Worm (Caenorhabditis elegans) whole organism, L3 larva: ENCODE results near the gene srz-12.

Experiments used
- ama-1 ChIP-seq: fragments of 150-350 bp; optimal IDR thresholded peaks from 2 replicates; lab custom pipeline; 2018
- ceh-28 ChIP-seq: fragments of 150-350 bp; optimal IDR thresholded peaks from 2 replicates; lab custom pipeline; 2014; ENCODE audit warnings: missing biosample characterization, missing genetic modification reagents, missing genetic modification characterization
- egl-5 ChIP-seq: fragments of 150-350 bp; optimal IDR thresholded peaks from 2 replicates; lab custom pipeline; 2017; ENCODE audit warnings: missing biosample characterization, missing genetic modification reagents, missing genetic modification characterization, inconsistent platforms
- elt-3 ChIP-seq, 3 experiments: fragments of 150-350 bp in 1 of 3; sonication (generic microtip) in 2 of 3; optimal IDR thresholded peaks; 2 replicates in 2 of 3; 4 replicates in 1 of 3; lab custom pipeline; 2014 to 2017; ENCODE audit warnings: missing biosample characterization in 3 of 3, missing genetic modification characterization in 3 of 3
- fkh-2 ChIP-seq: fragments of 150-350 bp; optimal IDR thresholded peaks from 2 replicates; lab custom pipeline; 2014; ENCODE audit warnings: missing biosample characterization, missing genetic modification reagents, missing genetic modification characterization
- mml-1 ChIP-seq: fragments of 150-350 bp; sonication (generic microtip); optimal IDR thresholded peaks from 3 replicates; lab custom pipeline; 2014; ENCODE audit warnings: missing biosample characterization, missing genetic modification characterization
- nhr-11 ChIP-seq: fragments of 150-350 bp; optimal IDR thresholded peaks from 2 replicates; lab custom pipeline; 2014; ENCODE audit warnings: missing biosample characterization, missing genetic modification characterization
- nhr-12 ChIP-seq: fragments of 150-350 bp; optimal IDR thresholded peaks from 2 replicates; lab custom pipeline; 2014; ENCODE audit warnings: missing biosample characterization, missing genetic modification characterization
- nhr-237 ChIP-seq: fragments of 150-350 bp; optimal IDR thresholded peaks from 2 replicates; lab custom pipeline; 2014; ENCODE audit warnings: missing biosample characterization, missing genetic modification characterization
- nhr-76 ChIP-seq: fragments of 150-350 bp; sonication (generic microtip); optimal IDR thresholded peaks from 5 replicates; lab custom pipeline; 2014; ENCODE audit warnings: missing biosample characterization, missing genetic modification characterization
- sea-2 ChIP-seq: fragments of 150-350 bp; sonication (generic microtip); optimal IDR thresholded peaks from 4 replicates; lab custom pipeline; 2014; ENCODE audit warnings: missing biosample characterization, missing genetic modification reagents, missing genetic modification characterization
- unc-39 ChIP-seq: sonication (generic microtip); optimal IDR thresholded peaks from 4 replicates; lab custom pipeline; 2017; ENCODE audit warnings: missing biosample characterization, missing genetic modification characterization
- ztf-11 ChIP-seq: fragments of 150-350 bp; optimal IDR thresholded peaks from 2 replicates; lab custom pipeline; 2014; ENCODE audit warnings: missing biosample characterization, missing genetic modification characterization

ce11 chrV:15900564-15900963 is 38.1 kb upstream of the srz-12 start:
- no peak for TF ChIP-seq unc-39 (tag; lab: Kevin White, UChicago)
- no peak for TF ChIP-seq mml-1 (tag; lab: Kevin White, UChicago)
- no peak for TF ChIP-seq egl-5 (tag; lab: Kevin White, UChicago)
- TF ChIP-seq nhr-237 (tag; lab: Kevin White, UChicago) = no peak
- TF ChIP-seq ama-1 (lab: Kevin White, UChicago) = no peak
- TF ChIP-seq nhr-11 = no peak
- TF ChIP-seq fkh-2 (tag; lab: Kevin White, UChicago) = no peak
- no peak for TF ChIP-seq elt-3 (tag; optimal IDR thresholded peaks at IDR 0.05; lab: Kevin White, UChicago)
- TF ChIP-seq nhr-12 (tag; lab: Kevin White, UChicago) = no peak
- no peak for TF ChIP-seq sea-2 (GFP tag; lab: Kevin White, UChicago)
- TF ChIP-seq ztf-11 (tag; lab: Kevin White, UChicago) = no peak
- TF ChIP-seq nhr-76 (tag; lab: Kevin White, UChicago) = no peak
- no peak for TF ChIP-seq ceh-28 (tag; lab: Kevin White, UChicago)
